Fruit fly (Drosophila melanogaster) whole organism, embryonic: ENCODE data around the gene CG33286.
A peak's percentile ranks its signal among the peaks of the same experiment; 100 is the strongest.

ENCODE experiments used
- B-H2 ChIP-seq: fragments of 200-800 bp; sonication (Bioruptor generic); optimal IDR thresholded peaks from 2 replicates; lab custom pipeline; 2018; ENCODE audit warnings: missing biosample characterization, mild to moderate bottlenecking, missing genetic modification characterization
- Bdp1 ChIP-seq: fragments of 200-800 bp; sonication (Bioruptor generic); optimal IDR thresholded peaks from 3 replicates; lab custom pipeline; 2016; ENCODE audit warnings: missing biosample characterization, missing genetic modification characterization
- CG10209 ChIP-seq: fragments of 200-800 bp; sonication (Bioruptor generic); optimal IDR thresholded peaks from 3 replicates; lab custom pipeline; 2017; ENCODE audit warnings: missing biosample characterization, mild to moderate bottlenecking, missing genetic modification characterization, missing genetic modification reagents
- CG11456 ChIP-seq: fragments of 200-800 bp; sonication (Bioruptor generic); IDR thresholded peaks from 3 replicates; pipeline ENCODE4 v1.3.6; 2022; ENCODE audit warnings: missing biosample characterization, missing genetic modification characterization
- CG11560 ChIP-seq: fragments of 200-800 bp; sonication (Bioruptor generic); IDR thresholded peaks from 3 replicates; pipeline ENCODE4 v1.3.6; 2022; ENCODE audit warnings: missing biosample characterization, missing genetic modification characterization
- CG11696 ChIP-seq: fragments of 200-800 bp; sonication (Bioruptor generic); IDR thresholded peaks from 2 replicates; pipeline ENCODE4 v1.3.6; 2022; ENCODE audit warnings: missing biosample characterization, missing genetic modification characterization
- CG12391 ChIP-seq: fragments of 200-800 bp; sonication (Bioruptor generic); optimal IDR thresholded peaks from 3 replicates; lab custom pipeline; 2018; ENCODE audit warnings: missing biosample characterization, mild to moderate bottlenecking, missing genetic modification characterization, moderate library complexity
- CG13624 ChIP-seq: fragments of 200-800 bp; sonication (Bioruptor generic); optimal IDR thresholded peaks from 2 replicates; lab custom pipeline; 2016; ENCODE audit warnings: missing biosample characterization, missing genetic modification characterization
- CG17361 ChIP-seq: fragments of 200-800 bp; sonication (Bioruptor generic); IDR thresholded peaks from 3 replicates; pipeline ENCODE4 v1.3.6; 2022; ENCODE audit warnings: missing biosample characterization, missing genetic modification characterization
- CG1832 ChIP-seq: fragments of 200-800 bp; sonication (Bioruptor generic); optimal IDR thresholded peaks from 2 replicates; lab custom pipeline; 2017; ENCODE audit warnings: missing biosample characterization, mild to moderate bottlenecking, missing genetic modification characterization, inconsistent platforms
- CG18619 ChIP-seq: fragments of 200-800 bp; sonication (Bioruptor generic); optimal IDR thresholded peaks from 3 replicates; lab custom pipeline; 2017; ENCODE audit warnings: missing biosample characterization, mild to moderate bottlenecking, missing genetic modification characterization
- CG3847 ChIP-seq: fragments of 200-800 bp; sonication (Bioruptor generic); IDR thresholded peaks from 2 replicates; pipeline ENCODE4 v1.3.6; 2022; ENCODE audit warnings: missing biosample characterization, missing genetic modification characterization
- CG6254 ChIP-seq: fragments of 200-800 bp; sonication (Bioruptor generic); optimal IDR thresholded peaks from 3 replicates; lab custom pipeline; 2017; ENCODE audit warnings: mild to moderate bottlenecking, missing biosample characterization, missing genetic modification reagents, missing genetic modification characterization
- CG6683 ChIP-seq: fragments of 200-800 bp; sonication (Bioruptor generic); optimal IDR thresholded peaks from 2 replicates; lab custom pipeline; 2017; ENCODE audit warnings: missing biosample characterization, mild to moderate bottlenecking, missing genetic modification characterization, missing genetic modification reagents
- CG7963 ChIP-seq: fragments of 200-800 bp; sonication (Bioruptor generic); IDR thresholded peaks from 3 replicates; pipeline ENCODE4 v1.3.6; 2022; ENCODE audit warnings: missing biosample characterization, missing genetic modification characterization; ENCODE audit not compliant: partially characterized antibody
- CG7987 ChIP-seq: fragments of 200-800 bp; sonication (Bioruptor generic); optimal IDR thresholded peaks from 2 replicates; lab custom pipeline; 2018; ENCODE audit warnings: missing biosample characterization, mild to moderate bottlenecking, missing genetic modification characterization, moderate library complexity
- CG8290 ChIP-seq, 3 experiments: fragments of 200-800 bp; sonication (Bioruptor generic); optimal IDR thresholded peaks; 2 replicates each; lab custom pipeline; 2016 to 2019; ENCODE audit warnings: missing biosample characterization in 3 of 3, missing genetic modification characterization in 3 of 3, mild to moderate bottlenecking in 2 of 3, moderate library complexity in 1 of 3
- CG8765 ChIP-seq: fragments of 200-800 bp; sonication (Bioruptor generic); IDR thresholded peaks from 2 replicates; pipeline ENCODE4 v1.3.6; 2022; ENCODE audit warnings: missing biosample characterization, missing genetic modification characterization
- CG9215 ChIP-seq: fragments of 200-800 bp; sonication (Bioruptor generic); IDR thresholded peaks from 2 replicates; pipeline ENCODE4 v1.3.6; 2022; ENCODE audit warnings: missing biosample characterization, missing genetic modification characterization
- D19B ChIP-seq: fragments of 200-800 bp; sonication (Bioruptor generic); optimal IDR thresholded peaks from 2 replicates; lab custom pipeline; 2017; ENCODE audit warnings: missing biosample characterization, mild to moderate bottlenecking, missing genetic modification characterization
- Elba2 ChIP-seq: fragments of 200-800 bp; sonication (Bioruptor generic); optimal IDR thresholded peaks from 3 replicates; lab custom pipeline; 2016; ENCODE audit warnings: missing biosample characterization, missing genetic modification characterization
- Gug ChIP-seq: fragments of 200-800 bp; sonication (Bioruptor generic); IDR thresholded peaks from 4 replicates; pipeline ENCODE4 v1.3.6; 2022; ENCODE audit warnings: missing biosample characterization, missing genetic modification characterization
- Hr51 ChIP-seq, 2 experiments: fragments of 200-800 bp; sonication (Bioruptor generic); optimal IDR thresholded peaks; 2 replicates in 1 of 2; 3 replicates in 1 of 2; lab custom pipeline; 2016 to 2018; ENCODE audit warnings: missing biosample characterization in 2 of 2, missing genetic modification characterization in 2 of 2, mild to moderate bottlenecking in 1 of 2, moderate library complexity in 1 of 2
- MESR4 ChIP-seq: fragments of 200-800 bp; sonication (Bioruptor generic); optimal IDR thresholded peaks from 2 replicates; lab custom pipeline; 2018; ENCODE audit warnings: missing biosample characterization, mild to moderate bottlenecking, missing genetic modification characterization, moderate library complexity
- Med ChIP-seq: fragments of 200-800 bp; sonication (Bioruptor generic); peaks from one replicate; lab custom pipeline; 2016; ENCODE audit warnings: missing biosample characterization, missing genetic modification characterization, mild to moderate bottlenecking, inconsistent platforms, moderate library complexity
- PHDP ChIP-seq: fragments of 200-800 bp; sonication (Bioruptor generic); optimal IDR thresholded peaks from 3 replicates; lab custom pipeline; 2018; ENCODE audit warnings: missing biosample characterization, mild to moderate bottlenecking, missing genetic modification characterization, moderate library complexity
- Sox102F ChIP-seq: fragments of 200-800 bp; sonication (Bioruptor generic); optimal IDR thresholded peaks from 2 replicates; lab custom pipeline; 2018; ENCODE audit warnings: missing biosample characterization, mild to moderate bottlenecking, missing genetic modification characterization, moderate library complexity
- Stat92E ChIP-seq, 3 experiments: fragments of >200 bp in 2 of 3; fragments of 200-800 bp in 1 of 3; sonication (Bioruptor generic) in 1 of 3; optimal IDR thresholded peaks; 2 replicates each; lab custom pipeline; 2017 to 2019; ENCODE audit warnings: missing biosample characterization in 3 of 3, missing genetic modification characterization in 3 of 3, mild to moderate bottlenecking in 1 of 3, moderate library complexity in 1 of 3
- aop ChIP-seq: fragments of 200-800 bp; sonication (Bioruptor generic); IDR thresholded peaks from 2 replicates; pipeline ENCODE4 v1.3.6; 2022; ENCODE audit warnings: missing biosample characterization, missing genetic modification characterization
- bab2 ChIP-seq: fragments of 200-800 bp; sonication (Bioruptor generic); optimal IDR thresholded peaks from 2 replicates; lab custom pipeline; 2016; ENCODE audit warnings: missing biosample characterization, missing genetic modification characterization
- cato ChIP-seq: fragments of 200-800 bp; sonication (Bioruptor generic); optimal IDR thresholded peaks from 2 replicates; lab custom pipeline; 2016; ENCODE audit warnings: missing biosample characterization, missing genetic modification characterization, borderline replicate concordance
- dmrt11E ChIP-seq: fragments of 200-800 bp; sonication (Bioruptor generic); optimal IDR thresholded peaks from 3 replicates; lab custom pipeline; 2018; ENCODE audit warnings: missing biosample characterization, mild to moderate bottlenecking, missing genetic modification characterization, moderate library complexity
- gcm ChIP-seq: fragments of 200-800 bp; sonication (Bioruptor generic); optimal IDR thresholded peaks from 2 replicates; lab custom pipeline; 2019; ENCODE audit warnings: missing biosample characterization, mild to moderate bottlenecking, missing genetic modification characterization, moderate library complexity
- gfzf ChIP-seq: fragments of 200-800 bp; sonication (Bioruptor generic); optimal IDR thresholded peaks from 2 replicates; lab custom pipeline; 2016; ENCODE audit warnings: missing biosample characterization, mild to moderate bottlenecking, missing genetic modification characterization, moderate library complexity
- gsb ChIP-seq: fragments of 200-800 bp; sonication (Bioruptor generic); IDR thresholded peaks from 2 replicates; pipeline ENCODE4 v1.3.6; 2022; ENCODE audit warnings: missing biosample characterization, missing genetic modification characterization
- jigr1 ChIP-seq: fragments of 200-800 bp; sonication (Bioruptor generic); IDR thresholded peaks from 3 replicates; pipeline ENCODE4 v1.3.6; 2022; ENCODE audit warnings: missing biosample characterization, missing genetic modification characterization
- lilli ChIP-seq: fragments of 200-800 bp; sonication (Bioruptor generic); optimal IDR thresholded peaks from 3 replicates; lab custom pipeline; 2016; ENCODE audit warnings: missing biosample characterization, missing genetic modification characterization
- lmd ChIP-seq: fragments of 200-800 bp; sonication (Bioruptor generic); IDR thresholded peaks from 2 replicates; pipeline ENCODE4 v1.3.6; 2022; ENCODE audit warnings: missing biosample characterization, missing genetic modification characterization
- mam ChIP-seq: fragments of 200-800 bp; sonication (Bioruptor generic); optimal IDR thresholded peaks from 3 replicates; lab custom pipeline; 2016; ENCODE audit warnings: missing biosample characterization, missing genetic modification characterization
- nmo ChIP-seq: fragments of 200-800 bp; sonication (Bioruptor generic); optimal IDR thresholded peaks from 2 replicates; lab custom pipeline; 2018; ENCODE audit warnings: missing biosample characterization, mild to moderate bottlenecking, missing genetic modification characterization, moderate library complexity
- pan ChIP-seq, 4 experiments: fragments of >200 bp in 3 of 4; fragments of 200-800 bp in 1 of 4; sonication (Bioruptor generic) in 1 of 4; optimal IDR thresholded peaks in 3 of 4; IDR thresholded peaks in 1 of 4; 2 replicates each; pipeline versions ENCODE4 v1.3.6 to Lab custom; 2017 to 2022; ENCODE audit warnings: missing biosample characterization in 2 of 4, missing genetic modification characterization in 2 of 4, mixed read lengths in 1 of 4
- slbo ChIP-seq: fragments of 200-800 bp; sonication (Bioruptor generic); IDR thresholded peaks from 2 replicates; pipeline ENCODE4 v1.3.6; 2022; ENCODE audit warnings: missing biosample characterization, missing genetic modification characterization
- sob ChIP-seq: fragments of 200-800 bp; sonication (Bioruptor generic); IDR thresholded peaks from 2 replicates; pipeline ENCODE4 v1.3.6; 2022; ENCODE audit warnings: missing biosample characterization, missing genetic modification characterization
- sqz ChIP-seq: fragments of 200-800 bp; sonication (Bioruptor generic); optimal IDR thresholded peaks from 3 replicates; lab custom pipeline; 2018; ENCODE audit warnings: missing biosample characterization, mild to moderate bottlenecking, missing genetic modification characterization
- sug ChIP-seq: fragments of 200-800 bp; optimal IDR thresholded peaks from 2 replicates; lab custom pipeline; 2019; ENCODE audit warnings: missing biosample characterization, mild to moderate bottlenecking, missing genetic modification characterization, moderate library complexity
- vvl ChIP-seq: fragments of 200-800 bp; sonication (Bioruptor generic); IDR thresholded peaks from 2 replicates; pipeline ENCODE4 v1.3.6; 2022; ENCODE audit warnings: missing biosample characterization, missing genetic modification characterization
- wdn ChIP-seq: fragments of 200-800 bp; sonication (Bioruptor generic); IDR thresholded peaks from 2 replicates; pipeline ENCODE4 v1.3.6; 2022; ENCODE audit warnings: missing biosample characterization, missing genetic modification characterization
- zen ChIP-seq: fragments of 200-800 bp; sonication (Bioruptor generic); optimal IDR thresholded peaks from 3 replicates; lab custom pipeline; 2018; ENCODE audit warnings: missing biosample characterization, mild to moderate bottlenecking, missing genetic modification characterization, moderate library complexity

Gene CG33286

dm6 chr3L:20922279-20922830 lies 52.1 kb downstream of the CG33286 start (continued):
- TF ChIP-seq CG18619 (GFP tag; lab: Kevin White, UChicago) (no peak), sqz (GFP tag; lab: Kevin White, UChicago) (no peak), sob (GFP tag; lab: Robert Waterston, UW) (no peak), lmd (GFP tag; lab: Robert Waterston, UW) (no peak), CG11696 (GFP tag; lab: Robert Waterston, UW) (no peak), jigr1 (GFP tag; lab: Robert Waterston, UW) (no peak), CG7987 (peak; percentile 49)
- TF ChIP-seq, all 482 proteins: peak for 92

dm6 chr3L:20921859-20922258 lies 52.6 kb downstream of the CG33286 start:
- no peak for TF ChIP-seq pan (optimal IDR thresholded peaks at IDR 0.05; lab: Kevin White, UChicago)
- no peak for TF ChIP-seq pan (GFP tag; optimal IDR thresholded peaks at IDR 0.05 in 1 of 2, IDR thresholded peaks at IDR 0.05 in 1 of 2)
- TF ChIP-seq zen: no peak
- TF ChIP-seq B-H2 (GFP tag; lab: Kevin White, UChicago): no peak
- TF ChIP-seq CG8290 (GFP tag; optimal IDR thresholded peaks at IDR 0.05; lab: Kevin White, UChicago): no peak
- TF ChIP-seq CG8290 (tag; optimal IDR thresholded peaks at IDR 0.05; lab: Kevin White, UChicago): no peak
- TF ChIP-seq CG7963 (GFP tag; lab: Robert Waterston, UW): no peak
- no peak for TF ChIP-seq CG11560 (tag; lab: Robert Waterston, UW)
- no peak for TF ChIP-seq Stat92E (GFP tag; optimal IDR thresholded peaks at IDR 0.05; lab: Kevin White, UChicago)
- TF ChIP-seq Elba2 (GFP tag; lab: Kevin White, UChicago): no peak
- TF ChIP-seq nmo (GFP tag; lab: Kevin White, UChicago): peak; percentile 1
- TF ChIP-seq slbo: peak; percentile 32
- no peak for TF ChIP-seq CG8765 (GFP tag; lab: Robert Waterston, UW)
- no peak for TF ChIP-seq MESR4 (GFP tag; lab: Kevin White, UChicago)
- no peak for TF ChIP-seq aop (GFP tag; lab: Robert Waterston, UW)
- no peak for TF ChIP-seq gcm (GFP tag; lab: Kevin White, UChicago)
- TF ChIP-seq CG1832 (GFP tag; lab: Kevin White, UChicago): no peak
- peak; percentile 45 for TF ChIP-seq Med (GFP tag; lab: Kevin White, UChicago)
- no peak for TF ChIP-seq PHDP (tag; lab: Kevin White, UChicago)
- peak in 1 of 2 experiments; percentile 22 for TF ChIP-seq Hr51 (GFP tag; optimal IDR thresholded peaks at IDR 0.05; lab: Kevin White, UChicago)
- TF ChIP-seq gsb (GFP tag; lab: Robert Waterston, UW): no peak
- peak; percentile 3 for TF ChIP-seq CG12391 (tag; lab: Kevin White, UChicago)
- TF ChIP-seq Sox102F (GFP tag; lab: Kevin White, UChicago): peak; percentile 25
- TF ChIP-seq D19B (GFP tag; lab: Kevin White, UChicago): no peak
- TF ChIP-seq Bdp1: no peak
- TF ChIP-seq sug (tag; lab: Kevin White, UChicago): no peak
- no peak for TF ChIP-seq CG6254
- TF ChIP-seq CG13624 (GFP tag; lab: Kevin White, UChicago): no peak
- no peak for TF ChIP-seq CG11456 (GFP tag; lab: Robert Waterston, UW)
- peak; percentile 16 for TF ChIP-seq mam (GFP tag; lab: Kevin White, UChicago)
- TF ChIP-seq lilli (GFP tag; lab: Kevin White, UChicago): peak; percentile 18
- TF ChIP-seq CG9215 (GFP tag; lab: Robert Waterston, UW): no peak
- peak; percentile 52; the same call in 2 of the 3 replicates for TF ChIP-seq CG17361
- no peak for TF ChIP-seq cato
- no peak for TF ChIP-seq CG6683 (GFP tag; lab: Kevin White, UChicago)
- TF ChIP-seq dmrt11E: peak; percentile 25
- TF ChIP-seq bab2: no peak
- no peak for TF ChIP-seq CG3847
- TF ChIP-seq CG10209 (GFP tag; lab: Kevin White, UChicago): no peak
- TF ChIP-seq gfzf (GFP tag; lab: Kevin White, UChicago): no peak
- no peak for TF ChIP-seq vvl (GFP tag; lab: Robert Waterston, UW)
- no peak for TF ChIP-seq Gug
- TF ChIP-seq wdn (GFP tag; lab: Robert Waterston, UW): no peak
